Worm (Caenorhabditis elegans): ENCODE results near the gene str-190.

str-190 gene

DNA sequence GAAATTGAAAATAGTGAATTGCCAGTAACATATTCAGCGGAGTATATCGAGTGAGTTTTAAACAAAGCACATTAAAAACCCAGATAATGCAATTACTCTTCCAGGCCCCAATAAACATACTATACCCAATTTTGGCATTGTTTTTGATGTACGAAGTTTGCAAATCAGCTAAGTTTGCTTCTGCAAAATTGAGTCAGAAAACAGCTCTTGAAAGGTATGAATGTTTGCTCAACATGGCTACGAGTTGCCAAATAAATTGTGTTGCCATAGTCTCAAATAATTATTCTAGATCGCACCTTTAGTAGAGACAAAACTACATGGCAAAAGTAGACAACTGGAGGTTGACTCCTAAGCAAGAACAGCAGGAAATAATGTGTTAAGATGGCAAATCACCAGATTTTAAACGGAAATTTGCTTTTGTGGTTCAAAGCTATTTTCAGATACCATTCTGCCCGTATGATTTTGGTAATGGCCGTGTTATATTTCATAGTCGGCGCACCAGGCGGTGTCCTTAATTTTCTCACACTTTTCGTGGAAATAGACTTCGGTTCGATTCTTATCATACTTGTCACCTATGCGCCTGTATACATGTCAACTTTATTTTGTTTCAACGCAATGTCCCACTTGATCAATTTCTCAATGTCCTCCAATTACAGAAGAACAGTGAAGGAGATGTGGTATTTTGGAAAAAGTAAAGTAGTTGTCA, 45.7 kb downstream of the str-190 start:
- TF ChIP-seq skn-1 (tag; optimal IDR thresholded peaks at IDR 0.05) (no peak), daf-8 (GFP tag; IDR thresholded peaks at IDR 0.05) (0 out of 2 replicates have a peak, but pooled peaks have one; percentile 50), egl-43 (GFP tag; IDR thresholded peaks at IDR 0.05) (peak; percentile 14; the same call in 1 of the 2 replicates), fos-1 (tag; optimal IDR thresholded peaks at IDR 0.05) (no peak), ztf-11 (tag; optimal IDR thresholded peaks at IDR 0.05) (no peak), ztf-7 (tag; optimal IDR thresholded peaks at IDR 0.05) (no peak), dve-1 (tag; optimal IDR thresholded peaks at IDR 0.05; ENCODE audit: insufficient read depth) (peak; percentile 69), rbr-2 (tag; optimal IDR thresholded peaks at IDR 0.05) (no peak), zip-11 (GFP tag; IDR thresholded peaks at IDR 0.05) (no peak), php-3 (GFP tag; IDR thresholded peaks at IDR 0.05) (peak; percentile 60), T20F7.1 (GFP tag; optimal IDR thresholded peaks at IDR 0.05) (peak; percentile 22), ces-1 (GFP tag; optimal IDR thresholded peaks at IDR 0.05) (no peak), F49E8.2 (tag; optimal IDR thresholded peaks at IDR 0.05; ENCODE audit: borderline replicate concordance) (no peak), nhr-28 (tag; optimal IDR thresholded peaks at IDR 0.05) (no peak), nhr-102 (tag; optimal IDR thresholded peaks at IDR 0.05) (peak; percentile 68), nhr-42 (GFP tag; IDR thresholded peaks at IDR 0.05) (no peak), zfp-3 (GFP tag; conservative IDR thresholded peaks at IDR 0.05) (peak; percentile 90), set-16 (GFP tag; IDR thresholded peaks at IDR 0.05) (no peak), T26A8.4 (GFP tag; IDR thresholded peaks at IDR 0.05) (peak; percentile 61; the same call in 1 of the 2 replicates), lin-15B (tag; optimal IDR thresholded peaks at IDR 0.05) (no peak), nhr-48 (tag; optimal IDR thresholded peaks at IDR 0.05) (peak; percentile 32), aly-2 (tag; optimal IDR thresholded peaks at IDR 0.05) (no peak), spr-1 (tag; optimal IDR thresholded peaks at IDR 0.05) (peak; percentile 40), mdt-29 (GFP tag; IDR thresholded peaks at IDR 0.05) (0 out of 2 replicates have a peak, but pooled peaks have one; percentile 6), lim-7 (GFP tag; IDR thresholded peaks at IDR 0.05) (0 out of 2 replicates have a peak, but pooled peaks have one; percentile 42), pha-4 (GFP tag; IDR thresholded peaks at IDR 0.05) (peak; percentile 39; the same call in 1 of the 2 replicates), pha-4 (tag; optimal IDR thresholded peaks at IDR 0.05) (no peak), madf-5 (GFP tag; IDR thresholded peaks at IDR 0.05) (peak; percentile 9 to 66; a peak in 1 of 4 replicates), gei-8 (GFP tag; optimal IDR thresholded peaks at IDR 0.05) (no peak), ZK546.5 (tag; optimal IDR thresholded peaks at IDR 0.05) (no peak), dmd-6 (GFP tag; IDR thresholded peaks at IDR 0.05) (peak; percentile 25), daf-12 (tag; optimal IDR thresholded peaks at IDR 0.05) (no peak), mep-1 (tag; optimal IDR thresholded peaks at IDR 0.05) (peak; percentile 50), nhr-41 (GFP tag; IDR thresholded peaks at IDR 0.05) (no peak; the same call in none of the 2 replicates), hlh-11 (tag; optimal IDR thresholded peaks at IDR 0.05) (peak; percentile 63), mxl-3 (GFP tag; optimal IDR thresholded peaks at IDR 0.05) (no peak), aha-1 (tag) (peak; percentile 90), arid-1 (GFP tag; conservative IDR thresholded peaks at IDR 0.05) (peak; percentile 46; the same call in 1 of the 2 replicates), F26F4.8 (GFP tag; conservative IDR thresholded peaks at IDR 0.05) (no peak), tra-1 (GFP tag; IDR thresholded peaks at IDR 0.05) (peak; percentile 62), unc-130 (GFP tag; optimal IDR thresholded peaks at IDR 0.05) (no peak), ceh-32 (tag; optimal IDR thresholded peaks at IDR 0.05; ENCODE audit: poor library complexity) (no peak), F10B5.3 (tag; optimal IDR thresholded peaks at IDR 0.05) (no peak), ceh-62 (tag; optimal IDR thresholded peaks at IDR 0.05) (no peak), ama-1 (optimal IDR thresholded peaks at IDR 0.05) (peak; percentile 73), tag-97 (GFP tag; IDR thresholded peaks at IDR 0.05) (no peak), nhr-76 (tag; optimal IDR thresholded peaks at IDR 0.05) (no peak), hif-1 (tag; optimal IDR thresholded peaks at IDR 0.05) (peak in 1 of 2 experiments; percentile 11), Y105C5A.15 (GFP tag; IDR thresholded peaks at IDR 0.05) (0 out of 2 replicates have a peak, but pooled peaks have one; percentile 2), mes-2 (tag; optimal IDR thresholded peaks at IDR 0.05; ENCODE audit: poor library complexity, severe bottlenecking) (peak; percentile 29)

All from whole organism, L4 larva.